Fruit fly (Drosophila melanogaster) whole organism, embryonic: Measurements from ENCODE around the gene Sqor.

ENCODE experiments used
- ATbp ChIP-seq: fragments of 200-800 bp; sonication (Bioruptor generic); optimal IDR thresholded peaks from 2 replicates; lab custom pipeline; 2017; ENCODE audit warnings: missing biosample characterization, mild to moderate bottlenecking, missing genetic modification characterization, missing genetic modification reagents
- Abd-B ChIP-seq: fragments of 200-800 bp; sonication (Bioruptor generic); optimal IDR thresholded peaks from 2 replicates; lab custom pipeline; 2018; ENCODE audit warnings: missing biosample characterization, mild to moderate bottlenecking, missing genetic modification characterization, moderate library complexity
- Aef1 ChIP-seq: fragments of 200-800 bp; sonication (Bioruptor generic); IDR thresholded peaks from 3 replicates; pipeline ENCODE4 v1.3.6; 2022; ENCODE audit warnings: missing biosample characterization, missing genetic modification characterization
- Asciz ChIP-seq: fragments of 200-800 bp; sonication (Bioruptor generic); optimal IDR thresholded peaks from 2 replicates; lab custom pipeline; 2017; ENCODE audit warnings: missing biosample characterization, mild to moderate bottlenecking, missing genetic modification characterization, missing genetic modification reagents
- Blimp-1 ChIP-seq: fragments of 200-800 bp; sonication (Bioruptor generic); optimal IDR thresholded peaks from 3 replicates; lab custom pipeline; 2018; ENCODE audit warnings: missing biosample characterization, missing genetic modification characterization, mild to moderate bottlenecking, moderate library complexity, missing genetic modification reagents
- CG10462 ChIP-seq: fragments of 200-800 bp; sonication (Bioruptor generic); optimal IDR thresholded peaks from 2 replicates; lab custom pipeline; 2016; ENCODE audit warnings: missing biosample characterization, missing genetic modification characterization
- CG14014 ChIP-seq: fragments of 200-800 bp; sonication (Bioruptor generic); IDR thresholded peaks from 2 replicates; pipeline ENCODE4 v1.3.6; 2022; ENCODE audit warnings: missing biosample characterization, missing genetic modification characterization
- CG15601 ChIP-seq: fragments of 200-800 bp; sonication (Bioruptor generic); optimal IDR thresholded peaks from 3 replicates; lab custom pipeline; 2019; ENCODE audit warnings: missing biosample characterization, mild to moderate bottlenecking, missing genetic modification characterization, moderate library complexity
- CG15696 ChIP-seq: fragments of 200-800 bp; sonication (Bioruptor generic); optimal IDR thresholded peaks from 2 replicates; lab custom pipeline; 2019; ENCODE audit warnings: missing biosample characterization, mild to moderate bottlenecking, missing genetic modification characterization, moderate library complexity
- CG1647 ChIP-seq: fragments of 200-800 bp; sonication (Bioruptor generic); optimal IDR thresholded peaks from 3 replicates; lab custom pipeline; 2016; ENCODE audit warnings: missing biosample characterization, missing genetic modification characterization
- CG17802 ChIP-seq: fragments of 200-800 bp; sonication (Bioruptor generic); optimal IDR thresholded peaks from 2 replicates; lab custom pipeline; 2018; ENCODE audit warnings: missing biosample characterization, mild to moderate bottlenecking, missing genetic modification characterization, moderate library complexity
- CG17912 ChIP-seq: fragments of 200-800 bp; sonication (Bioruptor generic); optimal IDR thresholded peaks from 2 replicates; lab custom pipeline; 2018; ENCODE audit warnings: missing biosample characterization, mild to moderate bottlenecking, missing genetic modification characterization
- CG2120 ChIP-seq: fragments of 200-800 bp; sonication (Bioruptor generic); optimal IDR thresholded peaks from 3 replicates; lab custom pipeline; 2016; ENCODE audit warnings: missing biosample characterization, missing genetic modification characterization
- CG30020 ChIP-seq: fragments of 200-800 bp; optimal IDR thresholded peaks from 2 replicates; lab custom pipeline; 2019; ENCODE audit warnings: missing biosample characterization, mild to moderate bottlenecking, missing genetic modification characterization, moderate library complexity
- CG3163 ChIP-seq: fragments of 200-800 bp; sonication (Bioruptor generic); optimal IDR thresholded peaks from 3 replicates; lab custom pipeline; 2016; ENCODE audit warnings: missing biosample characterization, missing genetic modification characterization
- CG32772 ChIP-seq: fragments of 200-800 bp; sonication (Bioruptor generic); IDR thresholded peaks from 2 replicates; pipeline ENCODE4 v1.3.6; 2022; ENCODE audit warnings: missing biosample characterization, missing genetic modification characterization
- CG5953 ChIP-seq: fragments of 200-800 bp; sonication (Bioruptor generic); IDR thresholded peaks from 2 replicates; pipeline ENCODE4 v1.3.6; 2022; ENCODE audit warnings: missing biosample characterization, missing genetic modification characterization
- CG7357 ChIP-seq: fragments of 200-800 bp; sonication (Bioruptor generic); IDR thresholded peaks from 3 replicates; pipeline ENCODE4 v1.3.6; 2022; ENCODE audit warnings: missing biosample characterization, missing genetic modification characterization
- CkIIα-i1 ChIP-seq: fragments of 200-800 bp; sonication (Bioruptor generic); IDR thresholded peaks from 2 replicates; pipeline ENCODE4 v1.3.6; 2022; ENCODE audit warnings: missing biosample characterization, missing genetic modification characterization
- CrebB ChIP-seq: fragments of 200-800 bp; sonication (Bioruptor generic); optimal IDR thresholded peaks from 3 replicates; lab custom pipeline; 2018; ENCODE audit warnings: missing biosample characterization, mild to moderate bottlenecking, missing genetic modification characterization
- Deaf1 ChIP-seq: fragments of 200-800 bp; optimal IDR thresholded peaks from 3 replicates; lab custom pipeline; 2019; ENCODE audit warnings: missing biosample characterization, mild to moderate bottlenecking, missing genetic modification characterization, moderate library complexity
- Dll ChIP-seq: fragments of 200-800 bp; sonication (Bioruptor generic); IDR thresholded peaks from 4 replicates; pipeline ENCODE4 v1.3.6; 2022; ENCODE audit warnings: missing biosample characterization, missing genetic modification characterization; ENCODE audit not compliant: partially characterized antibody
- E2f2 ChIP-seq: fragments of 200-800 bp; sonication (Bioruptor generic); IDR thresholded peaks from 2 replicates; pipeline ENCODE4 v1.3.6; 2022; ENCODE audit warnings: missing biosample characterization, missing genetic modification characterization
- Jarid2 ChIP-seq: fragments of 200-800 bp; sonication (Bioruptor generic); optimal IDR thresholded peaks from 3 replicates; lab custom pipeline; 2017; ENCODE audit warnings: mild to moderate bottlenecking, missing biosample characterization, missing genetic modification reagents, missing genetic modification characterization
- Mad ChIP-seq: fragments of 200-800 bp; sonication (Bioruptor generic); optimal IDR thresholded peaks from 2 replicates; lab custom pipeline; 2016; ENCODE audit warnings: missing biosample characterization, missing genetic modification characterization
- Med ChIP-seq: fragments of 200-800 bp; sonication (Bioruptor generic); peaks from one replicate; lab custom pipeline; 2016; ENCODE audit warnings: missing biosample characterization, missing genetic modification characterization, mild to moderate bottlenecking, inconsistent platforms, moderate library complexity
- Oli ChIP-seq: fragments of 200-800 bp; sonication (Bioruptor generic); optimal IDR thresholded peaks from 2 replicates; lab custom pipeline; 2018; ENCODE audit warnings: missing biosample characterization, mild to moderate bottlenecking, missing genetic modification characterization, moderate library complexity
- PHDP ChIP-seq: fragments of 200-800 bp; sonication (Bioruptor generic); optimal IDR thresholded peaks from 3 replicates; lab custom pipeline; 2018; ENCODE audit warnings: missing biosample characterization, mild to moderate bottlenecking, missing genetic modification characterization, moderate library complexity
- Stat92E ChIP-seq, 3 experiments: fragments of >200 bp in 2 of 3; fragments of 200-800 bp in 1 of 3; sonication (Bioruptor generic) in 1 of 3; optimal IDR thresholded peaks; 2 replicates each; lab custom pipeline; 2017 to 2019; ENCODE audit warnings: missing biosample characterization in 3 of 3, missing genetic modification characterization in 3 of 3, mild to moderate bottlenecking in 1 of 3, moderate library complexity in 1 of 3
- Xbp1 ChIP-seq: fragments of 200-800 bp; sonication (Bioruptor generic); optimal IDR thresholded peaks from 3 replicates; lab custom pipeline; 2016; ENCODE audit warnings: missing biosample characterization, mild to moderate bottlenecking, missing genetic modification characterization
- ab ChIP-seq: fragments of 200-800 bp; sonication (Bioruptor generic); optimal IDR thresholded peaks from 2 replicates; lab custom pipeline; 2016; ENCODE audit warnings: missing biosample characterization, missing genetic modification characterization
- amos ChIP-seq: fragments of 200-800 bp; sonication (Bioruptor generic); IDR thresholded peaks from 2 replicates; pipeline ENCODE4 v1.3.6; 2022; ENCODE audit warnings: missing biosample characterization, missing genetic modification characterization; ENCODE audit not compliant: partially characterized antibody
- ara ChIP-seq: fragments of 200-800 bp; sonication (Bioruptor generic); IDR thresholded peaks from 2 replicates; pipeline ENCODE4 v1.3.6; 2022; ENCODE audit warnings: missing biosample characterization, missing genetic modification characterization
- ci ChIP-seq: fragments of 200-800 bp; sonication (Bioruptor generic); IDR thresholded peaks from 3 replicates; pipeline ENCODE4 v1.3.6; 2022; ENCODE audit warnings: missing biosample characterization, missing genetic modification characterization
- crp ChIP-seq, 2 experiments: fragments of 200-800 bp; sonication (Bioruptor generic); optimal IDR thresholded peaks; 2 replicates in 1 of 2; 3 replicates in 1 of 2; lab custom pipeline; 2017; ENCODE audit warnings: missing biosample characterization in 2 of 2, missing genetic modification characterization in 2 of 2, mild to moderate bottlenecking in 1 of 2, moderate library complexity in 1 of 2
- dpn ChIP-seq, 2 experiments: fragments of 200-800 bp; sonication (Bioruptor generic); optimal IDR thresholded peaks; 3 replicates each; lab custom pipeline; 2016; ENCODE audit warnings: missing biosample characterization in 2 of 2, missing genetic modification characterization in 2 of 2
- fru ChIP-seq: fragments of >200 bp; optimal IDR thresholded peaks from 2 replicates; lab custom pipeline; 2017
- hth ChIP-seq: fragments of >200 bp; optimal IDR thresholded peaks from 2 replicates; lab custom pipeline; 2017; ENCODE audit warnings: inconsistent platforms
- inv ChIP-seq: fragments of 200-800 bp; sonication (Bioruptor generic); IDR thresholded peaks from 2 replicates; pipeline ENCODE4 v1.3.6; 2022; ENCODE audit warnings: missing biosample characterization, missing genetic modification characterization; ENCODE audit not compliant: partially characterized antibody
- maf-S ChIP-seq: fragments of 200-800 bp; sonication (Bioruptor generic); optimal IDR thresholded peaks from 2 replicates; lab custom pipeline; 2016; ENCODE audit warnings: missing biosample characterization, missing genetic modification characterization
- peb ChIP-seq: fragments of 200-800 bp; sonication (Bioruptor generic); IDR thresholded peaks from 2 replicates; pipeline ENCODE4 v1.3.6; 2022; ENCODE audit warnings: missing biosample characterization, missing genetic modification characterization
- pnt ChIP-seq: fragments of 200-800 bp; sonication (Bioruptor generic); optimal IDR thresholded peaks from 3 replicates; lab custom pipeline; 2016; ENCODE audit warnings: missing biosample characterization, missing genetic modification characterization
- prd ChIP-seq, 3 experiments: fragments of >200 bp in 2 of 3; fragments of 200-800 bp in 1 of 3; sonication (Bioruptor generic) in 1 of 3; optimal IDR thresholded peaks in 2 of 3; IDR thresholded peaks in 1 of 3; 2 replicates in 2 of 3; 3 replicates in 1 of 3; pipeline versions ENCODE4 v1.3.6 to Lab custom; 2017 to 2022; ENCODE audit warnings: missing biosample characterization in 1 of 3, missing genetic modification characterization in 1 of 3
- slou ChIP-seq: fragments of 200-800 bp; sonication (Bioruptor generic); optimal IDR thresholded peaks from 3 replicates; lab custom pipeline; 2016; ENCODE audit warnings: missing biosample characterization, missing genetic modification characterization
- sob ChIP-seq: fragments of 200-800 bp; sonication (Bioruptor generic); IDR thresholded peaks from 2 replicates; pipeline ENCODE4 v1.3.6; 2022; ENCODE audit warnings: missing biosample characterization, missing genetic modification characterization
- sug ChIP-seq: fragments of 200-800 bp; optimal IDR thresholded peaks from 2 replicates; lab custom pipeline; 2019; ENCODE audit warnings: missing biosample characterization, mild to moderate bottlenecking, missing genetic modification characterization, moderate library complexity
- toy ChIP-seq: fragments of 200-800 bp; sonication (Bioruptor generic); IDR thresholded peaks from 2 replicates; pipeline ENCODE4 v1.3.6; 2022; ENCODE audit warnings: missing biosample characterization, missing genetic modification characterization
- unpg ChIP-seq: fragments of 200-800 bp; sonication (Bioruptor generic); optimal IDR thresholded peaks from 3 replicates; lab custom pipeline; 2018; ENCODE audit warnings: missing biosample characterization, mild to moderate bottlenecking, missing genetic modification characterization, moderate library complexity
- vvl ChIP-seq: fragments of 200-800 bp; sonication (Bioruptor generic); IDR thresholded peaks from 2 replicates; pipeline ENCODE4 v1.3.6; 2022; ENCODE audit warnings: missing biosample characterization, missing genetic modification characterization

Gene Sqor

DNA sequence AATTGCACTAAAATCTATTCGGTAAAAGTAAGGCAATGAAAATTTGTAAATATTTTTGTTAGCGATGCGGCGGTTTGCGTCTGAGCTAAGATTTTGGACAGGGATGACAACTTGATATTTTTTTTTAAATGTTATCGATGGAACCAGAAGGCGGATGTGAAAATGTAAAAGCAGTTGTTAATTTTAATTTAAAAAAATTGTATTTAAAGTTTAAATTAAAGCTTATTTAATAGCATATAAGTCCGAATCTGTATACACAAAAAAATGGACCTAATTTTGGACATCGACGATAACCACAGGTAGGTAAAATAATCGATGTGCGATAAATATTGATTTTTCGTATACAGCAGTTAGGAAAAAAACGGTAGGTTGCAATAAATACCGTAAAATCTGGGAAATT, 22.4 kb downstream of the Sqor start, which contains the start of the genes CG11586 and VhaM9.7-a (continued):
- TF ChIP-seq Abd-B (GFP tag; lab: Kevin White, UChicago): peak; percentile 18
- TF ChIP-seq Xbp1: peak; percentile 41
- TF ChIP-seq, all 482 proteins: peak for 117

dm6 chr3L:4263502-4263901, 23.5 kb downstream of the Sqor start, which contains the start of gene CG1273:
Gene CG1273, plus strand, starts transcription at chr3L:4263719.
- TF ChIP-seq peb (no peak), sug (tag; lab: Kevin White, UChicago) (peak; percentile 16), prd (optimal IDR thresholded peaks at IDR 0.05; lab: Kevin White, UChicago) (no peak), prd (GFP tag; IDR thresholded peaks at IDR 0.05; lab: Robert Waterston, UW) (no peak), sob (no peak), inv (GFP tag; lab: Robert Waterston, UW) (no peak), unpg (no peak), ara (GFP tag; lab: Robert Waterston, UW) (peak; percentile 48; the same call in 1 of the 2 replicates), CG17912 (GFP tag; lab: Kevin White, UChicago) (no peak), CG30020 (tag; lab: Kevin White, UChicago) (no peak), Mad (GFP tag; lab: Kevin White, UChicago) (no peak), maf-S (GFP tag; lab: Kevin White, UChicago) (no peak), CG17802 (no peak), CG32772 (GFP tag; lab: Robert Waterston, UW) (no peak), Med (GFP tag; lab: Kevin White, UChicago) (no peak), CG7357 (no peak), dpn (GFP tag; optimal IDR thresholded peaks at IDR 0.05; lab: Kevin White, UChicago) (no peak), Jarid2 (peak; percentile 28), slou (no peak), Deaf1 (tag; lab: Kevin White, UChicago) (no peak), amos (no peak), CG15601 (no peak), PHDP (tag; lab: Kevin White, UChicago) (no peak), CG1647 (no peak), toy (no peak), crp (GFP tag; optimal IDR thresholded peaks at IDR 0.05; lab: Kevin White, UChicago) (no peak), pnt (GFP tag; lab: Kevin White, UChicago) (no peak), ab (GFP tag; lab: Kevin White, UChicago) (no peak), Blimp-1 (GFP tag; lab: Kevin White, UChicago) (peak; percentile 76), Asciz (no peak), CG15696 (tag; lab: Kevin White, UChicago) (no peak), CG14014 (GFP tag; lab: Robert Waterston, UW) (no peak), hth (lab: Kevin White, UChicago) (no peak), E2f2 (no peak), fru (lab: Kevin White, UChicago) (no peak), CG10462 (GFP tag; lab: Kevin White, UChicago) (peak; percentile 27), Oli (tag; lab: Kevin White, UChicago) (no peak), ci (GFP tag; lab: Robert Waterston, UW) (0 out of 3 replicates have a peak, but pooled peaks have one; percentile 9), Dll (GFP tag; lab: Robert Waterston, UW) (no peak), vvl (0 out of 2 replicates have a peak, but pooled peaks have one; percentile 47), Stat92E (GFP tag; optimal IDR thresholded peaks at IDR 0.05; lab: Kevin White, UChicago) (no peak), Aef1 (GFP tag; lab: Robert Waterston, UW) (no peak), CG3163 (peak; percentile 67), CG2120 (GFP tag; lab: Kevin White, UChicago) (no peak), ATbp (GFP tag; lab: Kevin White, UChicago) (no peak), CkIIα-i1 (GFP tag; lab: Robert Waterston, UW) (no peak), CG5953 (no peak), CrebB (tag; lab: Kevin White, UChicago) (no peak)
